Worm (Caenorhabditis elegans) whole organism, L1 larva: Measurements from ENCODE around the gene tsp-5.

Experiments used
- nhr-12 ChIP-seq: sonication (generic microtip); optimal IDR thresholded peaks from 2 replicates; lab custom pipeline; 2017; ENCODE audit warnings: missing biosample characterization, missing genetic modification characterization
- nhr-77 ChIP-seq: fragments of 150-350 bp; optimal IDR thresholded peaks from 2 replicates; lab custom pipeline; 2014; ENCODE audit warnings: missing biosample characterization, missing genetic modification characterization
- pqm-1 ChIP-seq: sonication (generic microtip); optimal IDR thresholded peaks from 3 replicates; lab custom pipeline; 2017; ENCODE audit warnings: missing biosample characterization, missing genetic modification characterization

- no peak for TF ChIP-seq nhr-77 (tag; lab: Kevin White, UChicago)
- TF ChIP-seq nhr-12, result no peak
- TF ChIP-seq pqm-1, result no peak
Observed at ce11 chrIV:13593351-13593750, 1.8 kb upstream of the tsp-5 start, which contains the start of gene Y45F10B.3.
